Worm (Caenorhabditis elegans): ENCODE data around the gene ttc-37.

ce11 chrV:5239404-5239803, 35.1 kb downstream of the ttc-37 start, which contains the start of gene C52A10.3:
- no peak for TF ChIP-seq hmg-4 (GFP tag; optimal IDR thresholded peaks at IDR 0.05)
- TF ChIP-seq tbx-11 (GFP tag; IDR thresholded peaks at IDR 0.05) = no peak
- no peak for TF ChIP-seq sea-1 (GFP tag; conservative IDR thresholded peaks at IDR 0.05)
- TF ChIP-seq ama-1 (optimal IDR thresholded peaks at IDR 0.05) = no peak
- TF ChIP-seq hmbx-1 (tag; optimal IDR thresholded peaks at IDR 0.05) = no peak
- no peak for TF ChIP-seq pes-1 (GFP tag; IDR thresholded peaks at IDR 0.05)
- no peak for TF ChIP-seq ceh-13 (GFP tag; optimal IDR thresholded peaks at IDR 0.05)
